Worm (Caenorhabditis elegans) whole organism, L4/young adult: ENCODE results near the gene F01F1.15.

Experiments
- W03F9.2 ChIP-seq: fragments of 150-350 bp; optimal IDR thresholded peaks from 2 replicates; lab custom pipeline; 2014; ENCODE audit warnings: missing biosample characterization, missing genetic modification characterization
- him-1 ChIP-seq: sonication (generic microtip); optimal IDR thresholded peaks from 2 replicates; lab custom pipeline; 2016; ENCODE audit warnings: missing genotype, missing genetic modification reagents, missing genetic modification characterization, missing compliant biosample characterization

DNA sequence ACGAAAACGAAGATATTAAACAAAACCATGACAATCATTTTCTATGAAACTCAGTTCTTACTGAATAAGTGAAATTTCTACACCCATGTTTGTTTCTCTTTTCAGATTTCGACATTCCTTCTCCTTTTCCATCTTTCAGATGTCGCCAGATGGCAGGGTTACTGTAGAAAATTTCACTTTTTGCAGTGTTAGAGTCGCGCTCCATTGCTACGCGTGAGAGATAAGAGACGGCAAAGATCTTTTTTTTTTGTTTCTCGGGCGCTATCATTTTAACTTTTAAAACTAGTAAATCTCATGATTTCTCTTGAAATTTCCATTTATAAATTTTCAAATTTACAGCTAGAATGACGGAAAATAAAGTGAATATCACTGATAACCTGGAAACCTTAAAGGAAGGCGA is 8.9 kb upstream of the F01F1.15 start, which contains the start of the genes mig-21 and F01F1.2:
- TF ChIP-seq him-1 (no peak), W03F9.2 (tag; lab: Kevin White, UChicago) (no peak)
